Worm (Caenorhabditis elegans): ENCODE measurements around the gene C55A6.4.
"Not testable (repeated sequence)": the region's sequence is repeated elsewhere in the genome, so short reads cannot be mapped to it uniquely, and the experiment has no call there.

DNA sequence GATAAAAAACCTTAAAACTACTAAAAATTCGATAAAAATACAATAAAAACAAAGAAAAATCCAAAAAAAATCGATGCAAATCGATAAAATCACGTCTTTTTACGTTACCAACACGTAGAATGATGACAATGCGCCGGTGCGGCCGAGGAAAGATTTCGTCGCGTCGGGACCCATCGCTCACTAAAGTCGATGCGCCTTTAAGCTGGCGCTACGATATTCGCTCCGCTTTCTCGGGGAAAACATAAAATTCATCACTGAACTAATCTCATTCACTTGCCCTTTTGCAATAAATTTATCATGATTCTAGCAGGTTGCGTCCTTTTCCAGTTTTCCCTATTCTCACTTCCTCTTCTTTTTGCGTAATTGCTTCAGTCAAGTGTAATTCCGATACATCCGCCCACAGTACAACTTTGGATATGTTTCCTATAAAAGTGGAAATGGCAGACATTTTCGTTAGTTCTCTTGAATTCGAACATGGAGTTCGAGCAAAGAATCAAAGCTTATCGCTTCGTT lies 34.1 kb downstream of the C55A6.4 start, which contains the start of gene col-157:
- not testable (repeated sequence) for TF ChIP-seq ama-1 (optimal IDR thresholded peaks at IDR 0.05); unc-55 (GFP tag; optimal IDR thresholded peaks at IDR 0.05); fkh-10 (GFP tag; optimal IDR thresholded peaks at IDR 0.05); tbx-2 (tag; optimal IDR thresholded peaks at IDR 0.05); elt-4 (tag; optimal IDR thresholded peaks at IDR 0.05); gmeb-2 (tag; optimal IDR thresholded peaks at IDR 0.05); nhr-11 (tag; optimal IDR thresholded peaks at IDR 0.05); elt-2 (tag; optimal IDR thresholded peaks at IDR 0.05); zip-5 (tag; optimal IDR thresholded peaks at IDR 0.05); pha-4 (tag; optimal IDR thresholded peaks at IDR 0.05); ztf-16 (tag; optimal IDR thresholded peaks at IDR 0.05); ceh-19 (GFP tag; optimal IDR thresholded peaks at IDR 0.05)
